Worm (Caenorhabditis elegans) whole organism, young adult: Measurements from ENCODE around the gene npp-15.

Experiments used
- F22D6.2 ChIP-seq: sonication (generic microtip); optimal IDR thresholded peaks from 2 replicates; lab custom pipeline; 2016; ENCODE audit warnings: mild to moderate bottlenecking, missing genetic modification characterization, missing compliant biosample characterization
- F23B12.7 ChIP-seq: sonication (generic microtip); optimal IDR thresholded peaks from 2 replicates; lab custom pipeline; 2017; ENCODE audit warnings: missing genetic modification characterization, mild to moderate bottlenecking, missing compliant biosample characterization, antibody characterized with exemption, moderate library complexity; ENCODE audit not compliant: insufficient read depth
- K12H6.12 ChIP-seq: fragments of 200-800 bp; sonication (Bioruptor generic); optimal IDR thresholded peaks from 2 replicates; lab custom pipeline; 2018; ENCODE audit warnings: mild to moderate bottlenecking, missing genetic modification characterization, missing compliant biosample characterization
- T26A5.8 ChIP-seq: sonication (generic microtip); optimal IDR thresholded peaks from 2 replicates; lab custom pipeline; 2016; ENCODE audit warnings: missing genetic modification characterization, missing compliant biosample characterization
- Y53F4B.3 ChIP-seq: fragments of 200-800 bp; sonication (Bioruptor generic); IDR thresholded peaks from 2 replicates; pipeline ENCODE4 v1.3.6; 2022; ENCODE audit warnings: missing genetic modification reagents, missing genetic modification characterization, missing compliant biosample characterization
- Y95B8A.8 ChIP-seq: fragments of 200-800 bp; sonication (Bioruptor generic); IDR thresholded peaks from 2 replicates; pipeline ENCODE4 v1.3.6; 2022; ENCODE audit warnings: missing genetic modification reagents, missing genetic modification characterization, missing compliant biosample characterization
- ZK185.1 ChIP-seq: sonication (generic microtip); optimal IDR thresholded peaks from 2 replicates; lab custom pipeline; 2016; ENCODE audit warnings: mild to moderate bottlenecking, missing genetic modification characterization, missing compliant biosample characterization; ENCODE audit not compliant: poor library complexity, severe bottlenecking
- akir-1 ChIP-seq: fragments of 200-800 bp; sonication (Bioruptor generic); optimal IDR thresholded peaks from 2 replicates; lab custom pipeline; 2018; ENCODE audit warnings: mild to moderate bottlenecking, missing genetic modification characterization, moderate library complexity, missing compliant biosample characterization
- attf-3 ChIP-seq: fragments of 200-800 bp; sonication (Bioruptor generic); conservative IDR thresholded peaks from 2 replicates; pipeline ENCODE4 v1.3.6; 2022; ENCODE audit warnings: missing genetic modification reagents, missing genetic modification characterization, missing compliant biosample characterization
- attf-5 ChIP-seq: fragments of 200-800 bp; sonication (Bioruptor generic); optimal IDR thresholded peaks from 2 replicates; lab custom pipeline; 2018; ENCODE audit warnings: mild to moderate bottlenecking, missing genetic modification characterization, missing compliant biosample characterization
- attf-6 ChIP-seq: fragments of 200-800 bp; sonication (Bioruptor generic); IDR thresholded peaks from 2 replicates; pipeline ENCODE4 v1.3.6; 2022; ENCODE audit warnings: missing genetic modification reagents, missing genetic modification characterization, missing compliant biosample characterization
- ceh-27 ChIP-seq: fragments of 200-800 bp; sonication (Bioruptor generic); optimal IDR thresholded peaks from 2 replicates; lab custom pipeline; 2018; ENCODE audit warnings: mild to moderate bottlenecking, missing genetic modification characterization, moderate library complexity, missing compliant biosample characterization
- ceh-79 ChIP-seq: sonication (generic microtip); optimal IDR thresholded peaks from 2 replicates; lab custom pipeline; 2017; ENCODE audit warnings: mild to moderate bottlenecking, missing genetic modification characterization, missing compliant biosample characterization
- chd-7 ChIP-seq: sonication (generic microtip); optimal IDR thresholded peaks from 2 replicates; lab custom pipeline; 2016; ENCODE audit warnings: mild to moderate bottlenecking, missing genetic modification characterization, moderate library complexity, missing compliant biosample characterization
- egl-44 ChIP-seq: fragments of 200-800 bp; sonication (Bioruptor generic); IDR thresholded peaks from 2 replicates; pipeline ENCODE4 v1.3.6; 2022; ENCODE audit warnings: missing genetic modification reagents, missing genetic modification characterization, missing compliant biosample characterization
- ets-4 ChIP-seq: fragments of 200-800 bp; sonication (Bioruptor generic); optimal IDR thresholded peaks from 2 replicates; lab custom pipeline; 2018; ENCODE audit warnings: mild to moderate bottlenecking, missing genetic modification characterization, missing compliant biosample characterization
- fkh-3 ChIP-seq: sonication (generic microtip); optimal IDR thresholded peaks from 2 replicates; lab custom pipeline; 2016; ENCODE audit warnings: mild to moderate bottlenecking, missing genetic modification characterization, missing compliant biosample characterization
- hlh-12 ChIP-seq: sonication (generic microtip); optimal IDR thresholded peaks from 2 replicates; lab custom pipeline; 2016; ENCODE audit warnings: missing genetic modification characterization, missing compliant biosample characterization
- hlh-26 ChIP-seq: fragments of 200-800 bp; sonication (Bioruptor generic); conservative IDR thresholded peaks from 2 replicates; pipeline ENCODE4 v1.3.6; 2022; ENCODE audit warnings: missing genetic modification reagents, missing genetic modification characterization, missing compliant biosample characterization
- hmg-1.2 ChIP-seq: fragments of 200-800 bp; sonication (Bioruptor generic); IDR thresholded peaks from 2 replicates; pipeline ENCODE4 v1.3.6; 2022; ENCODE audit warnings: missing genetic modification reagents, missing genetic modification characterization, missing compliant biosample characterization
- lin-35 ChIP-seq, 3 experiments: fragments of 150-350 bp in 2 of 3; sonication (generic microtip) in 1 of 3; optimal IDR thresholded peaks; 2 replicates each; lab custom pipeline; 2014 to 2018; ENCODE audit warnings: missing biosample characterization in 3 of 3, missing genetic modification characterization in 3 of 3, missing genetic modification reagents in 3 of 3
- lsy-27 ChIP-seq: sonication (generic microtip); optimal IDR thresholded peaks from 2 replicates; lab custom pipeline; 2017; ENCODE audit warnings: missing genetic modification characterization, mild to moderate bottlenecking, missing compliant biosample characterization, antibody characterized with exemption, missing genotype, borderline replicate concordance; ENCODE audit not compliant: insufficient read depth
- madf-6 ChIP-seq: fragments of 200-800 bp; sonication (Bioruptor generic); IDR thresholded peaks from 2 replicates; pipeline ENCODE4 v1.3.6; 2022; ENCODE audit warnings: missing genetic modification reagents, missing genetic modification characterization, missing compliant biosample characterization
- mel-28 ChIP-seq: sonication (generic microtip); optimal IDR thresholded peaks from 2 replicates; lab custom pipeline; 2016; ENCODE audit warnings: borderline replicate concordance, mild to moderate bottlenecking, missing genetic modification characterization, missing compliant biosample characterization
- mxl-1 ChIP-seq: sonication (generic microtip); optimal IDR thresholded peaks from 2 replicates; lab custom pipeline; 2016; ENCODE audit warnings: missing genetic modification characterization, missing compliant biosample characterization
- nfya-1 ChIP-seq: sonication (generic microtip); optimal IDR thresholded peaks from 2 replicates; lab custom pipeline; 2017; ENCODE audit warnings: antibody characterized with exemption, missing compliant biosample characterization, missing genetic modification characterization, borderline replicate concordance; ENCODE audit not compliant: insufficient read depth
- nfya-2 ChIP-seq: fragments of 200-800 bp; sonication (Bioruptor generic); IDR thresholded peaks from 2 replicates; pipeline ENCODE4 v1.3.6; 2022; ENCODE audit warnings: missing genetic modification reagents, missing genetic modification characterization, missing compliant biosample characterization
- nhr-27 ChIP-seq: fragments of 200-800 bp; sonication (Bioruptor generic); optimal IDR thresholded peaks from 2 replicates; lab custom pipeline; 2018; ENCODE audit warnings: mild to moderate bottlenecking, missing genetic modification characterization, moderate library complexity, missing compliant biosample characterization
- nhr-80 ChIP-seq: sonication (generic microtip); optimal IDR thresholded peaks from 2 replicates; lab custom pipeline; 2016; ENCODE audit warnings: missing genetic modification characterization, missing compliant biosample characterization
- pha-4 ChIP-seq: fragments of 150-350 bp; sonication (generic microtip); optimal IDR thresholded peaks from 2 replicates; lab custom pipeline; 2014; ENCODE audit warnings: missing biosample characterization, missing genetic modification reagents, missing genetic modification characterization
- rec-8 ChIP-seq, 2 experiments: sonication (generic microtip); optimal IDR thresholded peaks; 2 replicates each; lab custom pipeline; 2016; ENCODE audit warnings: mild to moderate bottlenecking in 2 of 2, missing genetic modification characterization in 2 of 2, missing genetic modification reagents in 2 of 2, missing genotype in 2 of 2, missing biosample characterization in 1 of 2, missing compliant biosample characterization in 1 of 2, moderate library complexity in 1 of 2
- rpc-1 ChIP-seq, 2 experiments: fragments of 150-350 bp in 1 of 2; sonication (generic microtip) in 1 of 2; optimal IDR thresholded peaks; 2 replicates each; lab custom pipeline; 2014 to 2018; ENCODE audit warnings: missing biosample characterization in 1 of 2, missing genetic modification characterization in 1 of 2, missing genetic modification reagents in 1 of 2, missing genotype in 1 of 2
- sdz-38 ChIP-seq: sonication (generic microtip); optimal IDR thresholded peaks from 2 replicates; lab custom pipeline; 2016; ENCODE audit warnings: missing genotype, missing genetic modification characterization, missing compliant biosample characterization
- snpc-1.3 ChIP-seq: sonication (generic microtip); optimal IDR thresholded peaks from 2 replicates; lab custom pipeline; 2017; ENCODE audit warnings: missing genetic modification characterization, mild to moderate bottlenecking, missing compliant biosample characterization, antibody characterized with exemption, moderate library complexity, missing genotype, missing genetic modification reagents; ENCODE audit not compliant: insufficient read depth
- snpc-3.4 ChIP-seq: sonication (generic microtip); optimal IDR thresholded peaks from 2 replicates; lab custom pipeline; 2017; ENCODE audit warnings: missing genetic modification characterization, mild to moderate bottlenecking, missing compliant biosample characterization, antibody characterized with exemption, moderate library complexity, missing genotype, missing genetic modification reagents
- tbp1 ChIP-seq: fragments of 200-800 bp; sonication (Bioruptor generic); optimal IDR thresholded peaks from 2 replicates; lab custom pipeline; 2018; ENCODE audit warnings: mild to moderate bottlenecking, missing genetic modification characterization, missing compliant biosample characterization
- tlf-1 ChIP-seq: fragments of 200-800 bp; sonication (Bioruptor generic); optimal IDR thresholded peaks from 2 replicates; lab custom pipeline; 2018; ENCODE audit warnings: mild to moderate bottlenecking, missing genetic modification characterization, missing compliant biosample characterization
- unc-130 ChIP-seq: sonication (generic microtip); optimal IDR thresholded peaks from 2 replicates; lab custom pipeline; 2016; ENCODE audit warnings: missing genetic modification reagents, missing genetic modification characterization, missing compliant biosample characterization
- ztf-18 ChIP-seq: sonication (generic microtip); optimal IDR thresholded peaks from 2 replicates; lab custom pipeline; 2016; ENCODE audit warnings: missing genotype, mild to moderate bottlenecking, missing genetic modification characterization, missing compliant biosample characterization
- ztf-26 ChIP-seq: sonication (generic microtip); optimal IDR thresholded peaks from 2 replicates; lab custom pipeline; 2017; ENCODE audit warnings: missing genetic modification characterization, missing compliant biosample characterization
- ztf-6 ChIP-seq: fragments of 200-800 bp; sonication (Bioruptor generic); IDR thresholded peaks from 2 replicates; pipeline ENCODE4 v1.3.6; 2022; ENCODE audit warnings: missing genetic modification reagents, missing genetic modification characterization, missing compliant biosample characterization

The npp-15 gene

DNA sequence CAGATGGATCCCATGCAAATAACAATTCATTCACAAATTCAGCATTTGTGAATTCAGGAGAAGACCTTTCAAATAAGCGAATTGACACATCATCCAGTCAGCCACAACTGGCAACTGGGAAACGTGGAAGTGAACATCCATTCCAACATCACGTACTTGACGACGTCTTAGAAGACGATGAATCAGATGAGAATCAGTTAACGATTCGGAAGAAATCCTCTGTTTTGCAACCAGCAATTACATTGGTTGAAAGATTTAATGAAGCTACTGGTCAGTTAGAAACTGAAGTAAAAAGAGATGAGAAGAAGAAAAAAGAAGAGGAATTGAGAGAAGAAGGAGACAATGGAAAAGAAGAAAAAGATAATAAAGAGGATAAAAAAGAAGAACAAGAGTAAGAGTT is 25.4 kb upstream of the npp-15 start:
- TF ChIP-seq Y53F4B.3 (GFP tag; lab: Robert Waterston, UW) (no peak), ztf-6 (no peak)

DNA sequence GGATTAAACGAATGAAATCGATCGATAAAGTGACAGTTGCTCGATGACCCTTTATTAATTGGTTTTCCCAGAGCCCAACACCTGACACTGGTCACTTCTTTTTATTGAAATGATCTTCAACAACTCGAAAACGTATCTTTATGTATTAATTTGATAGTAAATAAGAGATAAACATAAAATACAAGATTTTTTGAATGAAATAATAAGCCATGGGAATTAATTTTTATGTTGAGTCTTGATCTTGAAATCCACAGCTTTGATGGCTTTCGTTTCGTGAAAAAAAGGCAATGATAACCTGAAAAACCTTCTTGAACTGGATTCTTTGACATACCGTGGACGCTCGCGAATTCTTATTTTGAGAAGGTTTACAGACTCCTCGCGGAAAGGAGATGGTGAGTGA is 21.3 kb upstream of the npp-15 start, which contains the start of gene pcp-5:
pcp-5 (minus strand) TSS at position 101 of the 400 bp plus-strand sequence.
- no peak for TF ChIP-seq pha-4 (tag; lab: Kevin White, UChicago)

DNA sequence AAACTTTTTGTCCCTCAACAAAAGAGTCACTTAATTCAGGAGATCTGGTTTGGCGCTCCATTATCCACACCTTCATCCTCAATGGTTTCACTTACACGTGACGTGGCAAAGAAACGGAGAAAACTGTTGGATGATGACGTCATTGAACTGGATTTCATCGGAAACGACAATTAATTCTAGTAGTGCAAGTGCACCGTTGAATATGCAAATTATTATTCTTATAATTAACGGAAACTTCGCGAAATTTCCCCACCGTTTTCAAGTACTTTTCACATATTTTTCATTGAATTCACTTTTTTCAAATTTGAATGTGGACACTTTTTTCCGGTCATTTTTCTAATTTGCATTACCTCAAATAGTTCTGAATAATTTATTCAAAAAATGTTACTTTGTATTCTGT is 19.6 kb upstream of the npp-15 start, which contains the start of gene ZK688.1:
ZK688.1 (plus strand) TSS at position 301 of the 400 bp plus-strand sequence.
- TF ChIP-seq hmg-1.2 (GFP tag; lab: Robert Waterston, UW) (no peak), tbp1 (GFP tag; lab: Kevin White, UChicago) (no peak), T26A5.8 (tag; lab: Kevin White, UChicago) (no peak), ztf-18 (tag; lab: Kevin White, UChicago) (no peak), attf-3 (no peak), akir-1 (GFP tag; lab: Kevin White, UChicago) (no peak), ztf-26 (tag; lab: Kevin White, UChicago) (no peak), hlh-26 (no peak), sdz-38 (tag; lab: Kevin White, UChicago) (no peak), F22D6.2 (tag; lab: Kevin White, UChicago) (no peak), unc-130 (no peak), ets-4 (GFP tag; lab: Kevin White, UChicago) (no peak), attf-6 (GFP tag; lab: Robert Waterston, UW) (no peak), madf-6 (GFP tag; lab: Robert Waterston, UW) (no peak), lsy-27 (tag; lab: Kevin White, UChicago) (no peak), snpc-1.3 (tag; lab: Kevin White, UChicago) (no peak), K12H6.12 (no peak), fkh-3 (tag; lab: Kevin White, UChicago) (no peak), snpc-3.4 (tag; lab: Kevin White, UChicago) (no peak), nfya-1 (tag; lab: Kevin White, UChicago) (no peak)

DNA sequence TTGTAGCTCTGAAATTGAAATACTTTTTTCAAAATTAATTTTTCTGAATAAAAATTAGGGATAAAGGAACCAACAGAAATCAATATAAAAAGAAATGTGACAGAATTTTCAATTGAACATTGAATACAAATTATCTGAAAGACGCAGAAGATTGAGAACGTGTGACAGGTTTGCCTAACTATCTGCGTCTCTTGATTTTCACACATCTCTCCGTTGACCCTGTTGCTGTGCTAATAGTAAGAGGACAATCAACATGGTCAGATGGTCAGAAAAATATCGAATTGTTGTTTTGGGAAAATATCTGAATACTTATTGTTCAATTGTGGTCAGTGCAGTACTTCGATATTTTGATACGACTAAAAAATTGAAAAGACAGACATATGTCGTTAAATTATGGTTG is 17.2 kb upstream of the npp-15 start, which contains the start of gene ZK688.7:
ZK688.7 (minus strand) TSS at position 14 of the 400 bp plus-strand sequence.
- TF ChIP-seq hlh-12 (no peak), attf-5 (GFP tag; lab: Kevin White, UChicago) (peak; percentile 68), hlh-26 (no peak), F23B12.7 (no peak), ZK185.1 (tag; lab: Kevin White, UChicago) (no peak), rec-8 (tag; optimal IDR thresholded peaks at IDR 0.05; lab: Kevin White, UChicago) (no peak), nfya-2 (GFP tag; lab: Robert Waterston, UW) (no peak), chd-7 (tag; lab: Kevin White, UChicago) (no peak), nhr-80 (peak; percentile 25), hmg-1.2 (GFP tag; lab: Robert Waterston, UW) (peak; percentile 85), nfya-1 (tag; lab: Kevin White, UChicago) (no peak)

DNA sequence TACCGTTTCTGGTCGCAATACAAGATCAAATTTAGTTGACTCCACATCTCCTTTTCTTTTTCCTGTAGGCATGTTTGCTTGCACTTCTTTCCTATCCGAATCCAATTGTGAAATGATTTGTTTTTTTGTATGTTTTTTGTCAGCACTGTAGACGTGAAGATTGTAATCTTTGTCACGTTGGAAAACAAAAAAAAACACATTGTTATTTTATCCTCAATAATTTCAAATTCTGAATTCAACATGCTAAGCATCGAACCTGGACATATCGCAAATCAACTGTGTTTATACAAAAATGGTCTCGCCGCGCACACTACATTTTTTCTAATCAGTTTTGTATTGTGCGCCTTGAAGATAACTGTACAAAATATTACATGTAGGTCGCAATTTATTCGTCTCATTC is 15.4 kb upstream of the npp-15 start, which contains the start of gene ZK688.12:
ZK688.12 (minus strand) TSS at position 101 of the 400 bp plus-strand sequence.
- TF ChIP-seq rec-8 (tag; optimal IDR thresholded peaks at IDR 0.05; lab: Kevin White, UChicago) = no peak
- no peak for TF ChIP-seq mel-28 (tag; lab: Kevin White, UChicago)
- no peak for TF ChIP-seq nhr-27 (tag; lab: Kevin White, UChicago)
- TF ChIP-seq egl-44 = no peak
- no peak for TF ChIP-seq Y95B8A.8 (GFP tag; lab: Robert Waterston, UW)
- TF ChIP-seq hlh-12 = no peak
- TF ChIP-seq rpc-1 (optimal IDR thresholded peaks at IDR 0.05; lab: Kevin White, UChicago) = no peak
- no peak for TF ChIP-seq rpc-1 (tag; optimal IDR thresholded peaks at IDR 0.05; lab: Kevin White, UChicago)
- TF ChIP-seq chd-7 (tag; lab: Kevin White, UChicago) = no peak
- no peak for TF ChIP-seq mxl-1
- no peak for TF ChIP-seq ceh-27 (GFP tag; lab: Kevin White, UChicago)
- no peak for TF ChIP-seq tlf-1 (GFP tag; lab: Kevin White, UChicago)
- TF ChIP-seq ceh-79 (tag; lab: Kevin White, UChicago) = no peak
- TF ChIP-seq lin-35 (GFP tag; optimal IDR thresholded peaks at IDR 0.05; lab: Kevin White, UChicago) = no peak
- TF ChIP-seq F23B12.7 = no peak
